Fruit fly (Drosophila melanogaster) whole organism, wandering third instar larva: ENCODE measurements around the gene CG11322.

Experiments
- Abd-B ChIP-seq: fragments of >200 bp; optimal IDR thresholded peaks from 2 replicates; lab custom pipeline; 2017; ENCODE audit warnings: missing biosample characterization, missing genetic modification characterization
- CG32264 ChIP-seq: fragments of 200-800 bp; sonication (Bioruptor generic); optimal IDR thresholded peaks from 2 replicates; lab custom pipeline; 2016; ENCODE audit warnings: missing biosample characterization, missing genetic modification characterization
- CG9705 ChIP-seq: fragments of 200-800 bp; sonication (Bioruptor generic); optimal IDR thresholded peaks from 2 replicates; lab custom pipeline; 2018; ENCODE audit warnings: missing biosample characterization, mild to moderate bottlenecking, missing genetic modification characterization
- CrebA ChIP-seq: fragments of 200-800 bp; sonication (Bioruptor generic); optimal IDR thresholded peaks from 2 replicates; lab custom pipeline; 2016; ENCODE audit warnings: missing biosample characterization, mild to moderate bottlenecking, missing genetic modification characterization, borderline replicate concordance
- Dfd ChIP-seq: fragments of >200 bp; optimal IDR thresholded peaks from 2 replicates; lab custom pipeline; 2017; ENCODE audit warnings: missing biosample characterization, missing genetic modification characterization
- Dif ChIP-seq: fragments of 200-275, 200-300 bp; sonication (Bioruptor generic); optimal IDR thresholded peaks from 2 replicates; lab custom pipeline; 2018; ENCODE audit warnings: missing biosample characterization, missing genetic modification characterization; ENCODE audit not compliant: partially characterized antibody
- GATAd ChIP-seq: sonication (Bioruptor generic); optimal IDR thresholded peaks from 2 replicates; lab custom pipeline; 2016; ENCODE audit warnings: missing biosample characterization, missing genetic modification characterization
- Hnf4 ChIP-seq: fragments of 200-800 bp; sonication (Bioruptor generic); optimal IDR thresholded peaks from 2 replicates; lab custom pipeline; 2016; ENCODE audit warnings: missing biosample characterization, mild to moderate bottlenecking, missing genetic modification characterization
- Hr78 ChIP-seq: fragments of >200 bp; optimal IDR thresholded peaks from 2 replicates; lab custom pipeline; 2017; ENCODE audit warnings: missing biosample characterization, missing genetic modification characterization
- Hr83 ChIP-seq: fragments of 200-300 bp; sonication (Bioruptor generic); optimal IDR thresholded peaks from 2 replicates; lab custom pipeline; 2016; ENCODE audit warnings: missing biosample characterization, mild to moderate bottlenecking, missing genetic modification characterization, moderate library complexity; ENCODE audit not compliant: poor library complexity, severe bottlenecking
- Jra ChIP-seq: sonication (Bioruptor generic); optimal IDR thresholded peaks from 2 replicates; lab custom pipeline; 2016; ENCODE audit warnings: missing biosample characterization, missing genetic modification characterization
- Mio ChIP-seq: sonication (Bioruptor generic); optimal IDR thresholded peaks from 2 replicates; lab custom pipeline; 2016; ENCODE audit warnings: missing biosample characterization, missing genetic modification characterization
- Myc ChIP-seq: fragments of >200 bp; optimal IDR thresholded peaks from 2 replicates; lab custom pipeline; 2017
- N ChIP-seq: fragments of >200 bp; optimal IDR thresholded peaks from 2 replicates; lab custom pipeline; 2018; ENCODE audit warnings: missing biosample characterization, missing external identifiers, missing genetic modification characterization
- OdsH ChIP-seq: fragments of 200-800 bp; sonication (Bioruptor generic); optimal IDR thresholded peaks from 2 replicates; lab custom pipeline; 2016; ENCODE audit warnings: missing biosample characterization, mild to moderate bottlenecking, missing genetic modification characterization
- Sp1 ChIP-seq: fragments of 200-800 bp; sonication (Bioruptor generic); optimal IDR thresholded peaks from 3 replicates; lab custom pipeline; 2019; ENCODE audit warnings: missing biosample characterization, mild to moderate bottlenecking, missing genetic modification characterization, moderate library complexity
- Vsx2 ChIP-seq: fragments of 200-300, 225-300 bp; sonication (Bioruptor generic); optimal IDR thresholded peaks from 2 replicates; lab custom pipeline; 2018; ENCODE audit warnings: missing biosample characterization, missing genetic modification characterization; ENCODE audit not compliant: partially characterized antibody
- br ChIP-seq: fragments of 200-800 bp; sonication (Bioruptor generic); optimal IDR thresholded peaks from 2 replicates; lab custom pipeline; 2016; ENCODE audit warnings: missing biosample characterization, missing genetic modification characterization
- brk ChIP-seq: fragments of 200-800 bp; sonication (Bioruptor generic); optimal IDR thresholded peaks from 2 replicates; lab custom pipeline; 2016; ENCODE audit warnings: missing biosample characterization, mild to moderate bottlenecking, missing genetic modification characterization
- dl ChIP-seq, 2 experiments: fragments of 175-275, 200-275 bp in 1 of 2; fragments of 200-275 bp in 1 of 2; sonication (Bioruptor generic); optimal IDR thresholded peaks; lab custom pipeline; 2018; ENCODE audit warnings: mild to moderate bottlenecking in 2 of 2, missing biosample characterization in 2 of 2, missing genetic modification characterization in 2 of 2, moderate library complexity in 2 of 2; ENCODE audit not compliant: partially characterized antibody in 2 of 2, insufficient read depth in 1 of 2
- dmrt93B ChIP-seq: fragments of 200-800 bp; sonication (Bioruptor generic); optimal IDR thresholded peaks from 2 replicates; lab custom pipeline; 2018; ENCODE audit warnings: missing biosample characterization, mild to moderate bottlenecking, missing genetic modification characterization
- dsf ChIP-seq: sonication (Bioruptor generic); optimal IDR thresholded peaks from 2 replicates; lab custom pipeline; 2016; ENCODE audit warnings: missing biosample characterization, missing genetic modification characterization, borderline replicate concordance
- foxo ChIP-seq, 2 experiments: fragments of 200-800 bp; sonication (Bioruptor generic); optimal IDR thresholded peaks; 2 replicates in 1 of 2; 3 replicates in 1 of 2; lab custom pipeline; 2016 to 2017; ENCODE audit warnings: missing biosample characterization in 2 of 2, missing genetic modification characterization in 2 of 2
- fru ChIP-seq: fragments of 200-800 bp; sonication (Bioruptor generic); optimal IDR thresholded peaks from 3 replicates; lab custom pipeline; 2016; ENCODE audit warnings: missing biosample characterization, mild to moderate bottlenecking, missing genetic modification characterization
- h ChIP-seq: fragments of 200-800 bp; sonication (Bioruptor generic); optimal IDR thresholded peaks from 3 replicates; lab custom pipeline; 2016; ENCODE audit warnings: missing biosample characterization, mild to moderate bottlenecking, missing genetic modification characterization
- jim ChIP-seq: fragments of 175-275, 200-325 bp; sonication (Bioruptor generic); optimal IDR thresholded peaks from 2 replicates; lab custom pipeline; 2016; ENCODE audit warnings: missing biosample characterization, mild to moderate bottlenecking, missing genetic modification characterization
- pan ChIP-seq: fragments of >200 bp; optimal IDR thresholded peaks from 2 replicates; lab custom pipeline; 2017
- psq ChIP-seq: fragments of 200-800 bp; sonication (Bioruptor generic); optimal IDR thresholded peaks from 3 replicates; lab custom pipeline; 2017; ENCODE audit warnings: missing biosample characterization, mild to moderate bottlenecking, missing genetic modification characterization, moderate library complexity
- rgr ChIP-seq: fragments of 200-800 bp; sonication (Bioruptor generic); optimal IDR thresholded peaks from 3 replicates; lab custom pipeline; 2016; ENCODE audit warnings: missing biosample characterization, mild to moderate bottlenecking, missing genetic modification characterization
- sage ChIP-seq: fragments of 200-800 bp; sonication (Bioruptor generic); optimal IDR thresholded peaks from 2 replicates; lab custom pipeline; 2016; ENCODE audit warnings: missing biosample characterization, mild to moderate bottlenecking, missing genetic modification characterization
- sv ChIP-seq: fragments of 200-800 bp; sonication (Bioruptor generic); optimal IDR thresholded peaks from 3 replicates; lab custom pipeline; 2016; ENCODE audit warnings: missing biosample characterization, missing genetic modification characterization
- usp ChIP-seq: fragments of >200 bp; optimal IDR thresholded peaks from 2 replicates; lab custom pipeline; 2017; ENCODE audit warnings: missing biosample characterization, missing genetic modification characterization
- woc ChIP-seq: sonication (Bioruptor generic); optimal IDR thresholded peaks from 2 replicates; lab custom pipeline; 2016; ENCODE audit warnings: missing biosample characterization, mild to moderate bottlenecking, missing genetic modification characterization

The CG11322 gene

DNA sequence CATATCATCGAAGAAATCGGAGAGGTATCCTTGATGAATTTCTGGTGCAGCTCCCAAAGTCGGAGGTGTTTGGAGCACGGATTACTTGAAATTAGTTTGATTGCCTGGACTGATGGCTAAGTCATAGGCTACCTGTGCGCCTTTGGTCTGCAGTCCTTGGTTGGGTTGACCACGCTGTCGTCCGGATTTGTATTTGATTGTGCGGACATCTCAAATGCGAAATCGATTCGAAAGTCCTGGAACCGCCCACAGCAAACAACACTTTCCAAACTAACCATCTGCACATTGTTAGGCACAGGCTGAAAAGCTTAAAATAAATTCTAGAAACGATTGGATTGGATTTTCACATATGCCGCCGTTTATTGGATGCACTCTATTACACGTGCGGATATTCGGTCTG is at the start of gene CG11322:
CG11322 (minus strand) TSS at position 101 of the 400 bp plus-strand sequence.
- TF ChIP-seq pan (lab: Kevin White, UChicago) (no peak), brk (no peak), OdsH (no peak), GATAd (GFP tag; lab: Kevin White, UChicago) (no peak)

DNA sequence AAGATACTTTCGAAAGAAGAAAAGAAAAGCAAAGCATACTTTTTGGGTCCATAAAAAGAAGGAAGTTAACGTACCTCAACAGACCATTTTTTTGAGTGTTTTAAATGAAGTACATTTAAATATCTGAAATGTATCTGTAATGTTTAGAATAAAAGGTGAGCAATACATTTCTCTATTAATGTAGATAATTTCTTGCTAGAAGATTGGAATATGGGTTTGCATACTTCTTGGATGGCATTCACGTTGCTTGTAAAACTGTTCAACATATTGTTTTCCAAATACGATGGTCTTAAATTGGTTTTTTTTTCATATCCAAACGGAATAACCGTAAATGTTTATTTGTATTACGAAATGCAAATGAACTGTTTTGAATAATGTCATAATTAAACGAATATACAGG is 46.4 kb upstream of the CG11322 start, which contains the start of gene CG17375:
CG17375 (minus strand) TSS at position 10 of the 400 bp plus-strand sequence.
- TF ChIP-seq Myc (lab: Kevin White, UChicago): peak; percentile 82
- no peak for TF ChIP-seq CrebA (GFP tag; lab: Kevin White, UChicago)
- no peak for TF ChIP-seq Vsx2
- no peak for TF ChIP-seq Mio
- no peak for TF ChIP-seq Hr78
- TF ChIP-seq dsf (GFP tag; lab: Kevin White, UChicago): no peak
- TF ChIP-seq OdsH: no peak
- no peak for TF ChIP-seq GATAd (GFP tag; lab: Kevin White, UChicago)
- TF ChIP-seq Sp1 (GFP tag; lab: Kevin White, UChicago): no peak
- TF ChIP-seq, all 38 proteins: peak for 1

DNA sequence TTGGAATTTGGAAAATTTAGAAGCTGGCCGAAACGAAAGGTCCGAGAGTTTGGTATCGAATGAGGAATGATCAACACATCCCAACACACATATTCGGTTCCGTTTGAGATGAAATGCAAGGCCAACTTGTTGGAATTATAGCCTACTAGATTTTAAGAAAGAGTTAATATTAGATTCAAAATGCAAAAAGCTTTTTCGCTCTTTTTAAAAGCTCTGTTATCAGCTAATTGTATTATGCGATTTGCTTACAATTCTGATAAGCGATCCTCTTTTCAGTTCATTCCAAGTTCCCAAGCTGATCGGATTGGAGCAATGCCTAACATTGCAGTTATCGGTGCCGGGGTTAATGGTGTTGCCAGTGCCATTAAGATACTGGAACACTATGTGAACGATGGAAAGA is 43.3 kb upstream of the CG11322 start, which contains the start of the genes CG17377 and Daao2:
CG17377 (minus strand) TSS at position 101 of the 400 bp plus-strand sequence.
Daao2 (plus strand) TSS at position 272 of the 400 bp plus-strand sequence.
- no peak for TF ChIP-seq Dif (GFP tag; lab: Kevin White, UChicago)
- TF ChIP-seq usp: no peak
- no peak for TF ChIP-seq dl (GFP tag; optimal IDR thresholded peaks at IDR 0.05; lab: Kevin White, UChicago; ENCODE audit: insufficient read depth in 1 of 2, partially characterized antibody in 2 of 2)
- TF ChIP-seq N (GFP tag; lab: Kevin White, UChicago): no peak

DNA sequence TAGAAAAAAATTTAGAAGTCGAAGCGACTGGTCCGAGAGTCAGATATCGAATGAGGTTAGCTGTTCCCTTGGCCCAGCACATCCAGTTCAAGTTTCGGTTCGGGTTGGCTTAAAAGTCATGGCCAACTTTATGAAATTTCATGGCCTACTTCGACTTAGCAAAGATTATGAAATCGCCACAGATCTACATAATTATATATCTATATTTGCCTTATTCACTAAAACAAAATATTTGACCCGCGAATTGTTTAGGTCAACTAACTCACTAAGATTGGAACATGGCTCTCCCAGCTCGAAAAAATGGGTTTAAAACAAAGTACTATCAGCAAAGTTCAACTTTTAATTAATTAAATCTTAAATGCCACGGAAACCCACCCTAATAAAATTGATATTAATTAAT is 41.4 kb upstream of the CG11322 start, which contains the start of gene CG17376:
CG17376 (minus strand) TSS at position 101 of the 400 bp plus-strand sequence.
- TF ChIP-seq brk (no peak), dmrt93B (no peak), CG9705 (no peak), dl (GFP tag; optimal IDR thresholded peaks at IDR 0.05; lab: Kevin White, UChicago; ENCODE audit: insufficient read depth in 1 of 2, partially characterized antibody in 2 of 2) (no peak), Mio (no peak), GATAd (GFP tag; lab: Kevin White, UChicago) (no peak), psq (GFP tag; lab: Kevin White, UChicago) (no peak), Vsx2 (no peak), Myc (lab: Kevin White, UChicago) (no peak), foxo (GFP tag; optimal IDR thresholded peaks at IDR 0.05; lab: Kevin White, UChicago) (no peak)

DNA sequence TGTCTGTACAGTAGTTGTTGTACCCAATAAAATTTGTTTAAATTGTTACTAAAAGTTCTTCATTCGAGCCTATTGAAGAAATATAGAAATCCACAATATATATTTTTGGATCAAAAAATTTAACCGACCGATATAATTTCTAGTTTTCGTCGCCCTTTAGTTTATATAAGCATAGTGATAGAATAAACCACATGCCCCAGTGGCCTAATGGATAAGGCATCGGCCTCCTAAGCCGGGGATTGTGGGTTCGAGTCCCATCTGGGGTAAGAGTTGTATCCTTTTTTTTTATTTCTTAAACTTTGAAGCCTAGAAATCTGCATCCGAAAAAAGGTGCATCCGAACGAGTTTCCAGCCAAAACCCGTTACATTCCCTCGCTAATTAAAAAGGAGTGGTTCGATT is 40.1 kb upstream of the CG11322 start:
- TF ChIP-seq woc (GFP tag; lab: Kevin White, UChicago): no peak
- TF ChIP-seq Abd-B (GFP tag; lab: Kevin White, UChicago): no peak
- no peak for TF ChIP-seq N (GFP tag; lab: Kevin White, UChicago)
- no peak for TF ChIP-seq Hr83
- no peak for TF ChIP-seq psq (GFP tag; lab: Kevin White, UChicago)
- no peak for TF ChIP-seq dl (GFP tag; optimal IDR thresholded peaks at IDR 0.05; lab: Kevin White, UChicago; ENCODE audit: insufficient read depth in 1 of 2, partially characterized antibody in 2 of 2)
- TF ChIP-seq sage (GFP tag; lab: Kevin White, UChicago): no peak
- TF ChIP-seq Vsx2: no peak
- TF ChIP-seq OdsH: no peak

DNA sequence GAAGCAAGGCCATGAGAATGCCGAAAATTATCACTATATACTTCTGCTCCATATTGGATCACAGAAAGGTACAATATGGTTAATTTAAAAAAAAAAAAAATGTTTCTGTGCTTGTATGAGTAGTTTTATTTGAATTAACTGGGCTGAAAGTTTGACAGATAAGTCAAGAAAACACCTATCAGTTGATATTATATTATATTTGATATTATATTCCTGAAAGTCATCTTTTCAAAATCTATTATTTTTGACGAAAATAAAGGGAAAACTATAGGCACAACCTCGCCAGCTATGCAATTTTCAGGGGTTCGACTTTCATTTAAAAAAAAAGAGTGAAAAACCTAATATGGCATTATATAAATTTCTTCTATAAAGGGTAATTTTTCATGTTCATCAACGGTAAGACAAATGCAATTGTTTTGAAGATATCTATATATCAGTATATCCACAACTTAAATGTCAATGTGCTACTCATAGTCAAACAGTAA is 39.4 kb upstream of the CG11322 start, which contains the start of the genes nrv2 and CG43610:
nrv2 (minus strand) TSS at position 101 of the 485 bp plus-strand sequence.
CG43610 (plus strand) TSS at position 435 of the 485 bp plus-strand sequence.
- TF ChIP-seq Jra (GFP tag; lab: Kevin White, UChicago): no peak
- TF ChIP-seq foxo (GFP tag; optimal IDR thresholded peaks at IDR 0.05; lab: Kevin White, UChicago): no peak
- TF ChIP-seq GATAd (GFP tag; lab: Kevin White, UChicago): no peak
- no peak for TF ChIP-seq sage (GFP tag; lab: Kevin White, UChicago)
- no peak for TF ChIP-seq Mio

DNA sequence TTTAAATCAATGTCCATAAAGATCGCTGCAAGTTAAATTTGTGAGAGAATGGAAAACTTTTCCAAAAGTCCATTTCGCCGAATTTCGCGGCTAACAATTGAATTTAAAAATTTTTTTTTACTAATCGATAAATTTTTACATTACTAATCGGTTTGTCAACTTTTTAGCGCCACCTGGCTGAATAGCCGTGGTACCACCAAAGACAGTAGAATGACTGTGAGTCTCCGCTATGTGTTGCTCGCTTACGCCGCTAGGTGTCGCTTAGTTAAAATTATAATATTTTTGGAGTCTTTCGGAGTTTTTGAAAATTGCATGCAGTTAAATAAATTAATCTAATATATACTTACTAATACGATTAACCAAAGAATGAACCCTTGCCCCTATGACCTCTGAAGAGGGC is 38.0 kb upstream of the CG11322 start:
- TF ChIP-seq sv (GFP tag; lab: Kevin White, UChicago): peak; percentile 38
- peak; percentile 10 for TF ChIP-seq fru (GFP tag; lab: Kevin White, UChicago)
- TF ChIP-seq N (GFP tag; lab: Kevin White, UChicago): no peak
- peak; percentile 20 for TF ChIP-seq br (GFP tag; lab: Kevin White, UChicago)
- TF ChIP-seq brk: no peak
- TF ChIP-seq Dfd (GFP tag; lab: Kevin White, UChicago): no peak
- no peak for TF ChIP-seq GATAd (GFP tag; lab: Kevin White, UChicago)
- TF ChIP-seq Vsx2: no peak
- TF ChIP-seq CG32264 (GFP tag; lab: Kevin White, UChicago): no peak
- no peak for TF ChIP-seq OdsH
- TF ChIP-seq psq (GFP tag; lab: Kevin White, UChicago): no peak
- TF ChIP-seq Mio: no peak
- no peak for TF ChIP-seq Dif (GFP tag; lab: Kevin White, UChicago)
- TF ChIP-seq CG9705: no peak
- TF ChIP-seq jim: no peak
- TF ChIP-seq Hr78: no peak
- no peak for TF ChIP-seq Jra (GFP tag; lab: Kevin White, UChicago)
- peak; percentile 24 for TF ChIP-seq Hnf4 (GFP tag; lab: Kevin White, UChicago)
- TF ChIP-seq CrebA (GFP tag; lab: Kevin White, UChicago): no peak
- TF ChIP-seq Hr83: peak; percentile 6
- peak; percentile 16 for TF ChIP-seq h
- peak; percentile 8 for TF ChIP-seq rgr (GFP tag; lab: Kevin White, UChicago)
- no peak for TF ChIP-seq foxo (GFP tag; optimal IDR thresholded peaks at IDR 0.05; lab: Kevin White, UChicago)
- TF ChIP-seq Myc (lab: Kevin White, UChicago): peak; percentile 85
